Fruit fly (Drosophila melanogaster): ENCODE measurements around the gene mRpL2.

The mRpL2 gene

DNA sequence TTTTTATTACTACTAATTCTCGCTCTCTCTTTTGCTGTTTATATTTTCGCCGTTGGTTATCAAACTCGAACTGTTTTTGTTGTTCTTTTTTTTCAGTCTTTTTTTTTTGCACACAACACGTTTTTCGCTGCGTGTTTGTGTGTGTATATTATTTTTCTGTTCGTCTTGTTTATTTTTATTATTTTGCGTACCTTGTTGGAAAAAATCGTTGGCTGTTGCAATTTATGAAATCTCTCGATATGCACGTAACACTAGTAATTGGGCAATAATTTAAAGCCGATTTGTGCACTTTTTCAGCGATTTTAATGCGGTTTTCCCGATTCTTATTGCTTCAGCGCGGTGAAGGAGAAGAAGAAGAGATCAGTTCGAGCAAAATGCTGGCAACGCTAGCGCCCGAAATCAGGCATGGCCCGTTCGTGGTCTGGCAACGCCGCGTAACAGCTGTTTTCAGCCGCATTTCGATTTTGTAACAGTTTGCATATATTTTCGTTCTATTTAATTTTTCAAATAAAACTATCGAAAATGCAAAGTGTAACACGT, at the start of gene mRpL2, which contains the start of gene FoxK (continued):
- TF ChIP-seq disco-r (GFP tag; optimal IDR thresholded peaks at IDR 0.05) (no peak), CG10209 (GFP tag; optimal IDR thresholded peaks at IDR 0.05) (no peak), Rfx (GFP tag; IDR thresholded peaks at IDR 0.05) (no peak), vnd (GFP tag; IDR thresholded peaks at IDR 0.05; ENCODE audit: partially characterized antibody) (no peak), MBD-R2 (GFP tag; IDR thresholded peaks at IDR 0.05) (peak; percentile 89), HmgD (GFP tag; optimal IDR thresholded peaks at IDR 0.05) (peak; percentile 63), HLHmδ (GFP tag; optimal IDR thresholded peaks at IDR 0.05) (no peak), CG6689 (GFP tag; IDR thresholded peaks at IDR 0.05) (no peak), dm (GFP tag; optimal IDR thresholded peaks at IDR 0.05) (peak; percentile 90), unc-4 (GFP tag; IDR thresholded peaks at IDR 0.05; ENCODE audit: partially characterized antibody) (0 out of 2 replicates have a peak, but pooled peaks have one; percentile 38), Dip3 (GFP tag; optimal IDR thresholded peaks at IDR 0.05) (no peak), Lhr (GFP tag; optimal IDR thresholded peaks at IDR 0.05) (no peak), ATbp (GFP tag; optimal IDR thresholded peaks at IDR 0.05) (no peak), Hmr (GFP tag; optimal IDR thresholded peaks at IDR 0.05) (peak; percentile 4), dimm (GFP tag; IDR thresholded peaks at IDR 0.05) (no peak), Kr (GFP tag; optimal IDR thresholded peaks at IDR 0.05) (no peak), Oli (tag; optimal IDR thresholded peaks at IDR 0.05) (no peak), CG15696 (tag; optimal IDR thresholded peaks at IDR 0.05) (no peak), CG14965 (GFP tag; optimal IDR thresholded peaks at IDR 0.05; ENCODE audit: borderline replicate concordance) (no peak), TFAM (GFP tag; optimal IDR thresholded peaks at IDR 0.05) (no peak), Antp (GFP tag; optimal IDR thresholded peaks at IDR 0.05) (no peak), vfl (GFP tag; optimal IDR thresholded peaks at IDR 0.05) (no peak), cas (GFP tag; IDR thresholded peaks at IDR 0.05) (no peak), CG2678 (tag; optimal IDR thresholded peaks at IDR 0.05) (no peak), mld (GFP tag; IDR thresholded peaks at IDR 0.05; ENCODE audit: partially characterized antibody) (no peak), CG10321 (GFP tag; IDR thresholded peaks at IDR 0.05) (no peak), CG13894 (tag; optimal IDR thresholded peaks at IDR 0.05) (no peak), CG4730 (GFP tag; IDR thresholded peaks at IDR 0.05) (no peak), CG11504 (tag; optimal IDR thresholded peaks at IDR 0.05) (peak; percentile 2), CG6654 (GFP tag; optimal IDR thresholded peaks at IDR 0.05) (no peak), CrebB (tag; optimal IDR thresholded peaks at IDR 0.05) (no peak), Hr51 (GFP tag; optimal IDR thresholded peaks at IDR 0.05) (no peak), insv (GFP tag; optimal IDR thresholded peaks at IDR 0.05) (peak in 1 of 2 experiments; percentile 38), tll (GFP tag; optimal IDR thresholded peaks at IDR 0.05) (no peak), CG13775 (GFP tag; optimal IDR thresholded peaks at IDR 0.05) (no peak), pzg (GFP tag; optimal IDR thresholded peaks at IDR 0.05) (peak; percentile 82), CG10979 (tag; optimal IDR thresholded peaks at IDR 0.05) (no peak), fu2 (GFP tag; optimal IDR thresholded peaks at IDR 0.05) (no peak), Pdp1 (GFP tag; optimal IDR thresholded peaks at IDR 0.05) (peak in 1 of 2 experiments; percentile 72), D19A (tag; optimal IDR thresholded peaks at IDR 0.05) (no peak), CG13296 (GFP tag; optimal IDR thresholded peaks at IDR 0.05) (no peak), nom (GFP tag; optimal IDR thresholded peaks at IDR 0.05) (peak; percentile 97), inv (GFP tag; IDR thresholded peaks at IDR 0.05; ENCODE audit: partially characterized antibody) (peak; percentile 34; the same call in 1 of the 2 replicates), E2f1 (GFP tag; IDR thresholded peaks at IDR 0.05) (no peak), CG1233 (GFP tag; optimal IDR thresholded peaks at IDR 0.05) (no peak), her (GFP tag; optimal IDR thresholded peaks at IDR 0.05) (no peak), danr (GFP tag; IDR thresholded peaks at IDR 0.05) (no peak), CG9437 (GFP tag; optimal IDR thresholded peaks at IDR 0.05) (no peak), ftz-f1 (GFP tag; optimal IDR thresholded peaks at IDR 0.05) (no peak)

Data from whole organism, embryonic.